Worm (Caenorhabditis elegans) whole organism, midembryonic: Measurements from ENCODE around the gene Y62F5A.9.

Experiments
- T22C8.4 ChIP-seq: fragments of 200-800 bp; sonication (Bioruptor generic); IDR thresholded peaks from 2 replicates; pipeline ENCODE4 v1.3.6; 2022; ENCODE audit warnings: missing genetic modification characterization, missing compliant biosample characterization
- flt-1 ChIP-seq: fragments of 200-800 bp; sonication (Bioruptor generic); IDR thresholded peaks from 2 replicates; pipeline ENCODE4 v1.3.6; 2022; ENCODE audit warnings: missing genetic modification characterization, missing compliant biosample characterization
- klf-2 ChIP-seq: fragments of 200-800 bp; sonication (Bioruptor generic); conservative IDR thresholded peaks from 2 replicates; pipeline ENCODE4 v1.3.6; 2022; ENCODE audit warnings: missing genetic modification reagents, missing genetic modification characterization, missing compliant biosample characterization
- med-1 ChIP-seq: sonication (generic microtip); optimal IDR thresholded peaks from 2 replicates; lab custom pipeline; 2017; ENCODE audit warnings: missing genetic modification characterization, mild to moderate bottlenecking, missing compliant biosample characterization, antibody characterized with exemption, missing genetic modification reagents; ENCODE audit not compliant: insufficient read depth
- ref-1 ChIP-seq: fragments of 200-800 bp; sonication (Bioruptor generic); conservative IDR thresholded peaks from 2 replicates; pipeline ENCODE4 v1.3.6; 2022; ENCODE audit warnings: missing genetic modification reagents, missing genetic modification characterization, missing compliant biosample characterization
- tab-1 ChIP-seq: fragments of 200-800 bp; sonication (Bioruptor generic); IDR thresholded peaks from 2 replicates; pipeline ENCODE4 v1.3.6; 2022; ENCODE audit warnings: missing genetic modification characterization, missing compliant biosample characterization
- ztf-29 ChIP-seq: fragments of 200-800 bp; sonication (Bioruptor generic); IDR thresholded peaks from 2 replicates; pipeline ENCODE4 v1.3.6; 2022; ENCODE audit warnings: missing genetic modification reagents, missing genetic modification characterization, missing compliant biosample characterization

- TF ChIP-seq med-1 (GFP tag; lab: Kevin White, UChicago) (no peak), T22C8.4 (GFP tag; lab: Robert Waterston, UW) (no peak), ztf-29 (GFP tag; lab: Robert Waterston, UW) (no peak), flt-1 (no peak), klf-2 (GFP tag; lab: Robert Waterston, UW) (no peak), ref-1 (GFP tag; lab: Robert Waterston, UW) (no peak), tab-1 (no peak)
Measured at ce11 chrII:11578327-11578726, 39.7 kb upstream of the Y62F5A.9 start, which contains the start of gene smc-6.
